Worm (Caenorhabditis elegans) whole organism, L1 larva: ENCODE measurements around the gene C35B1.2.

ENCODE experiments used
- C04F5.9 ChIP-seq: sonication (generic microtip); optimal IDR thresholded peaks from 2 replicates; lab custom pipeline; 2016; ENCODE audit warnings: missing genetic modification characterization, missing compliant biosample characterization
- C34B4.2 ChIP-seq: sonication (generic microtip); optimal IDR thresholded peaks from 2 replicates; lab custom pipeline; 2017; ENCODE audit warnings: mild to moderate bottlenecking, missing genetic modification characterization, missing compliant biosample characterization
- aha-1 ChIP-seq: fragments of 150-350 bp; optimal IDR thresholded peaks from 2 replicates; lab custom pipeline; 2014; ENCODE audit warnings: missing biosample characterization, missing genetic modification characterization
- aly-2 ChIP-seq: fragments of 150-350 bp; optimal IDR thresholded peaks from 2 replicates; lab custom pipeline; 2014; ENCODE audit warnings: missing biosample characterization, missing genetic modification characterization
- ama-1 ChIP-seq: fragments of 150-350 bp; optimal IDR thresholded peaks from 2 replicates; lab custom pipeline; 2014
- blmp-1 ChIP-seq: fragments of 150-350 bp; optimal IDR thresholded peaks from 2 replicates; lab custom pipeline; 2014; ENCODE audit warnings: missing biosample characterization, missing genetic modification characterization
- ceh-63 ChIP-seq: fragments of 200-800 bp; sonication (Bioruptor generic); optimal IDR thresholded peaks from 2 replicates; lab custom pipeline; 2018; ENCODE audit warnings: mild to moderate bottlenecking, missing genetic modification characterization, missing compliant biosample characterization
- dpl-1 ChIP-seq, 3 experiments: fragments of 150-350 bp in 2 of 3; sonication (generic microtip) in 1 of 3; optimal IDR thresholded peaks; 2 replicates each; lab custom pipeline; 2014 to 2017; ENCODE audit warnings: missing biosample characterization in 3 of 3, missing genetic modification characterization in 3 of 3, missing genetic modification reagents in 3 of 3
- efl-1 ChIP-seq, 4 experiments: fragments of 150-350 bp; optimal IDR thresholded peaks in 3 of 4; peaks in 1 of 4; 1 replicate in 1 of 4; 2 replicates in 3 of 4; lab custom pipeline; 2014; ENCODE audit warnings: missing biosample characterization in 2 of 4, missing genetic modification characterization in 2 of 4, missing genetic modification reagents in 2 of 4
- efl-3 ChIP-seq: fragments of 200-800 bp; sonication (Bioruptor generic); optimal IDR thresholded peaks from 2 replicates; lab custom pipeline; 2018; ENCODE audit warnings: mild to moderate bottlenecking, missing genetic modification characterization, missing compliant biosample characterization
- egl-13 ChIP-seq: sonication (generic microtip); optimal IDR thresholded peaks from 2 replicates; lab custom pipeline; 2016; ENCODE audit warnings: missing genotype, missing genetic modification reagents, missing genetic modification characterization, missing compliant biosample characterization
- egl-27 ChIP-seq, 2 experiments: fragments of 150-350 bp in 1 of 2; sonication (generic microtip); optimal IDR thresholded peaks; 3 replicates each; lab custom pipeline; 2017 to 2018; ENCODE audit warnings: missing biosample characterization in 2 of 2, missing genetic modification characterization in 2 of 2, missing genetic modification reagents in 2 of 2
- elt-2 ChIP-seq: sonication (generic microtip); optimal IDR thresholded peaks from 2 replicates; lab custom pipeline; 2016; ENCODE audit warnings: missing genetic modification characterization, mild to moderate bottlenecking, inconsistent platforms, missing compliant biosample characterization, missing genetic modification reagents
- fkh-8 ChIP-seq: sonication (generic microtip); optimal IDR thresholded peaks from 2 replicates; lab custom pipeline; 2016; ENCODE audit warnings: mild to moderate bottlenecking, missing genetic modification characterization, missing compliant biosample characterization
- hlh-17 ChIP-seq: fragments of 200-800 bp; sonication (Bioruptor generic); optimal IDR thresholded peaks from 2 replicates; lab custom pipeline; 2018; ENCODE audit warnings: missing genetic modification characterization, mild to moderate bottlenecking, missing compliant biosample characterization, moderate library complexity, borderline replicate concordance
- irx-1 ChIP-seq: sonication (generic microtip); optimal IDR thresholded peaks from 2 replicates; lab custom pipeline; 2016; ENCODE audit warnings: missing genetic modification characterization, missing compliant biosample characterization
- lin-14 ChIP-seq: fragments of 200-800 bp; sonication (Bioruptor generic); optimal IDR thresholded peaks from 2 replicates; lab custom pipeline; 2018; ENCODE audit warnings: mild to moderate bottlenecking, missing genetic modification characterization, moderate library complexity, missing compliant biosample characterization
- lir-3 ChIP-seq: sonication (generic microtip); optimal IDR thresholded peaks from 2 replicates; lab custom pipeline; 2016; ENCODE audit warnings: mild to moderate bottlenecking, missing genetic modification characterization, moderate library complexity, missing compliant biosample characterization; ENCODE audit not compliant: poor library complexity
- lsy-2 ChIP-seq, 2 experiments: fragments of 150-350 bp; optimal IDR thresholded peaks; 2 replicates each; lab custom pipeline; 2014; ENCODE audit warnings: missing biosample characterization in 2 of 2, missing genetic modification characterization in 2 of 2
- mab-9 ChIP-seq: fragments of 200-800 bp; sonication (Bioruptor generic); IDR thresholded peaks from 2 replicates; pipeline ENCODE4 v1.3.6; 2022; ENCODE audit warnings: missing genetic modification reagents, missing genetic modification characterization, missing compliant biosample characterization
- mdl-1 ChIP-seq, 2 experiments: fragments of 150-350 bp; optimal IDR thresholded peaks; 2 replicates each; lab custom pipeline; 2014 to 2017; ENCODE audit warnings: missing biosample characterization in 2 of 2, missing genetic modification characterization in 2 of 2, inconsistent platforms in 1 of 2
- nhr-20 ChIP-seq: sonication (generic microtip); optimal IDR thresholded peaks from 2 replicates; lab custom pipeline; 2016; ENCODE audit warnings: mild to moderate bottlenecking, missing genetic modification characterization, missing compliant biosample characterization
- nhr-47 ChIP-seq: sonication (generic microtip); optimal IDR thresholded peaks from 2 replicates; lab custom pipeline; 2016; ENCODE audit warnings: mild to moderate bottlenecking, missing genetic modification characterization, moderate library complexity, missing compliant biosample characterization
- nhr-77 ChIP-seq: fragments of 150-350 bp; optimal IDR thresholded peaks from 2 replicates; lab custom pipeline; 2014; ENCODE audit warnings: missing biosample characterization, missing genetic modification characterization
- nhr-84 ChIP-seq: sonication (generic microtip); optimal IDR thresholded peaks from 2 replicates; lab custom pipeline; 2017; ENCODE audit warnings: missing biosample characterization, missing genetic modification characterization
- nhr-85 ChIP-seq: sonication (generic microtip); peaks from one replicate; lab custom pipeline; 2016; ENCODE audit warnings: missing genetic modification characterization, inconsistent platforms, missing compliant biosample characterization
- nhr-90 ChIP-seq: sonication (generic microtip); optimal IDR thresholded peaks from 2 replicates; lab custom pipeline; 2016; ENCODE audit warnings: mild to moderate bottlenecking, missing genetic modification characterization, missing compliant biosample characterization; ENCODE audit not compliant: poor library complexity
- pag-3 ChIP-seq: sonication (generic microtip); optimal IDR thresholded peaks from 2 replicates; lab custom pipeline; 2017; ENCODE audit warnings: missing genetic modification characterization, mild to moderate bottlenecking, missing compliant biosample characterization, antibody characterized with exemption, borderline replicate concordance; ENCODE audit not compliant: insufficient read depth
- pax-3 ChIP-seq: fragments of 200-800 bp; sonication (Bioruptor generic); optimal IDR thresholded peaks from 2 replicates; lab custom pipeline; 2018; ENCODE audit warnings: mild to moderate bottlenecking, missing genetic modification characterization, moderate library complexity, missing compliant biosample characterization
- pqm-1 ChIP-seq: sonication (generic microtip); optimal IDR thresholded peaks from 3 replicates; lab custom pipeline; 2017; ENCODE audit warnings: missing biosample characterization, missing genetic modification characterization
- snpc-4 ChIP-seq: fragments of 150-350 bp; optimal IDR thresholded peaks from 2 replicates; lab custom pipeline; 2014; ENCODE audit warnings: missing biosample characterization, missing genetic modification characterization
- snu-23 ChIP-seq: sonication (generic microtip); optimal IDR thresholded peaks from 2 replicates; lab custom pipeline; 2016; ENCODE audit warnings: missing genetic modification characterization, missing compliant biosample characterization
- sox-4 ChIP-seq: sonication (generic microtip); optimal IDR thresholded peaks from 2 replicates; lab custom pipeline; 2016; ENCODE audit warnings: missing genetic modification characterization, missing compliant biosample characterization
- swsn-7 ChIP-seq: sonication (generic microtip); optimal IDR thresholded peaks from 2 replicates; lab custom pipeline; 2016; ENCODE audit warnings: missing genetic modification characterization, missing compliant biosample characterization
- tbx-2 ChIP-seq: sonication (generic microtip); optimal IDR thresholded peaks from 2 replicates; lab custom pipeline; 2016; ENCODE audit warnings: missing genetic modification characterization, missing compliant biosample characterization
- unc-62 ChIP-seq: fragments of 150-350 bp; optimal IDR thresholded peaks from 2 replicates; lab custom pipeline; 2014; ENCODE audit warnings: missing biosample characterization, missing genetic modification reagents, missing genetic modification characterization
- zip-4 ChIP-seq: fragments of 200-800 bp; sonication (Bioruptor generic); optimal IDR thresholded peaks from 2 replicates; lab custom pipeline; 2018; ENCODE audit warnings: mild to moderate bottlenecking, missing genetic modification characterization, moderate library complexity, missing compliant biosample characterization
- ztf-4 ChIP-seq: fragments of 150-350 bp; optimal IDR thresholded peaks from 2 replicates; lab custom pipeline; 2014; ENCODE audit warnings: missing biosample characterization, missing genetic modification characterization

Gene C35B1.2

DNA sequence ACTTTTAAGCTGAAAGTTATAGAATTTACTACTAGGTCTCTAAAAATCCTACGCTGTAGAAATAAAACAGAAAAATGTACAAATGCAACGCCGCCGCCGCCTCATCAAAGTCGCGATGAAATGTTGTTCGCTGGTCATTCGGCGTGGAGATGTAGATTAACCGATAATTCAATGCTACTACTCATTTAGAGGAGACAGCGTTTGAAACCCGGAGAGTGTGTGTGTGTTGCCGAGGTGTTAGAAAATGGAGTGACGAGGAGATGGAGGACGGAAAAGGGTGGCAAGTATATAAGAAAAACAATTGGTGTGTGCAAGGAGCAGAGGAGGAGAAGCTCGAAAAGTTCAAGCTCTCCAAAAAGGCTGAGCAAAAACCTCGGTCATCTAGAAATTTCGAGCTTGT is 33.7 kb upstream of the C35B1.2 start:
- TF ChIP-seq ceh-63 = no peak
- TF ChIP-seq nhr-47 (tag; lab: Kevin White, UChicago) = no peak
- TF ChIP-seq nhr-20 (tag; lab: Kevin White, UChicago) = no peak
- no peak for TF ChIP-seq mab-9 (GFP tag; lab: Robert Waterston, UW)
- no peak for TF ChIP-seq aly-2 (tag; lab: Kevin White, UChicago)
- TF ChIP-seq nhr-85 (tag; lab: Kevin White, UChicago) = no peak
- no peak for TF ChIP-seq pag-3 (tag; lab: Kevin White, UChicago)
- TF ChIP-seq swsn-7 = no peak
- TF ChIP-seq fkh-8 = peak; percentile 2
- TF ChIP-seq snpc-4 (tag; lab: Kevin White, UChicago) = no peak
- no peak for TF ChIP-seq efl-1 (optimal IDR thresholded peaks at IDR 0.05; lab: Kevin White, UChicago)
- peak in 1 of 2 experiments; percentile 45 for TF ChIP-seq efl-1 (GFP tag; optimal IDR thresholded peaks at IDR 0.05 in 1 of 2; lab: Kevin White, UChicago)
- TF ChIP-seq unc-62 (GFP tag; lab: Kevin White, UChicago) = no peak
- TF ChIP-seq sox-4 (tag; lab: Kevin White, UChicago) = no peak
- TF ChIP-seq zip-4 (GFP tag; lab: Kevin White, UChicago) = no peak
- TF ChIP-seq lin-14 (GFP tag; lab: Kevin White, UChicago) = peak; percentile 57
- peak; percentile 4 for TF ChIP-seq snu-23 (GFP tag; lab: Kevin White, UChicago)
- no peak for TF ChIP-seq nhr-77 (tag; lab: Kevin White, UChicago)
- TF ChIP-seq mdl-1 (tag; optimal IDR thresholded peaks at IDR 0.05; lab: Kevin White, UChicago) = no peak
- TF ChIP-seq hlh-17 (GFP tag; lab: Kevin White, UChicago) = no peak
- no peak for TF ChIP-seq ztf-4 (tag; lab: Kevin White, UChicago)
- TF ChIP-seq elt-2 (tag; lab: Kevin White, UChicago) = no peak
- TF ChIP-seq nhr-90 (tag; lab: Kevin White, UChicago) = no peak
- TF ChIP-seq lsy-2 (tag; optimal IDR thresholded peaks at IDR 0.05; lab: Kevin White, UChicago) = no peak
- TF ChIP-seq pax-3 (tag; lab: Kevin White, UChicago) = no peak
- peak in 1 of 3 experiments; percentile 17 for TF ChIP-seq dpl-1 (GFP tag; optimal IDR thresholded peaks at IDR 0.05; lab: Kevin White, UChicago)
- no peak for TF ChIP-seq tbx-2
- no peak for TF ChIP-seq irx-1 (tag; lab: Kevin White, UChicago)
- no peak for TF ChIP-seq C34B4.2 (tag; lab: Kevin White, UChicago)

- peak; percentile 34 for TF ChIP-seq elt-2 (tag; lab: Kevin White, UChicago)
- TF ChIP-seq lin-14 (GFP tag; lab: Kevin White, UChicago) = no peak
- TF ChIP-seq dpl-1 (GFP tag; optimal IDR thresholded peaks at IDR 0.05; lab: Kevin White, UChicago) = no peak
- TF ChIP-seq, all 84 proteins: peak for 1
Measured at ce11 chrIV:4053405-4053804, 32.6 kb upstream of the C35B1.2 start.

DNA sequence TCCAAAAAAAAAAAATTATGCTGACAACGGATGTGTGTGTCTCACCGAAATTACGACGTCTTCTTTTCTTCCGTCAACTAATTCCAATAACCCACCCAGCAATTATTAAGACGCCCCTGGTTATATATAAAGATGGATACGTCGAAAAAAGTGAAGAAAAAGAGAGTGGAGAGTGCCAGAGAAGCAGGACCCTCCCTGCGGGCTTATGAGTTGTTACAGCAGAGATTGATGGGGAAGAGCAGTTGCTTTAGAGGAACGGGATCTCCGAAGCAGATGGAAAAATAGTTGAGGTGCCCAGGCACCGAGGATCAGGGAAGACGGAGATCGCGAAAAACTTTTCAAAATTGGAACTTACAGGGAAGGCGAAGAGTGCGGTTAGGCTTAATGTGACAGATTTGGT is 30.7 kb upstream of the C35B1.2 start:
- no peak for TF ChIP-seq egl-27 (tag; optimal IDR thresholded peaks at IDR 0.05; lab: Kevin White, UChicago)
- TF ChIP-seq aly-2 (tag; lab: Kevin White, UChicago) = no peak
- no peak for TF ChIP-seq aha-1 (tag; lab: Kevin White, UChicago)
- TF ChIP-seq efl-3 (GFP tag; lab: Kevin White, UChicago) = no peak
- TF ChIP-seq tbx-2 = no peak
- TF ChIP-seq snpc-4 (tag; lab: Kevin White, UChicago) = no peak
- no peak for TF ChIP-seq nhr-84 (tag; lab: Kevin White, UChicago)

- TF ChIP-seq lir-3 = no peak
- TF ChIP-seq egl-13 = no peak
- no peak for TF ChIP-seq ama-1 (lab: Kevin White, UChicago)
- no peak for TF ChIP-seq aly-2 (tag; lab: Kevin White, UChicago)
- TF ChIP-seq blmp-1 (tag; lab: Kevin White, UChicago) = no peak
- no peak for TF ChIP-seq C04F5.9 (tag; lab: Kevin White, UChicago)
- TF ChIP-seq pqm-1 = no peak
- no peak for TF ChIP-seq sox-4 (tag; lab: Kevin White, UChicago)
- TF ChIP-seq lin-14 (GFP tag; lab: Kevin White, UChicago) = no peak
- TF ChIP-seq mab-9 (GFP tag; lab: Robert Waterston, UW) = no peak
Measured at ce11 chrIV:4063573-4063972, 22.4 kb upstream of the C35B1.2 start, which contains the start of gene ilys-6. ilys-6 (minus strand) TSS chrIV:4063673.
